Worm (Caenorhabditis elegans): ENCODE data around the gene nspe-8.

DNA sequence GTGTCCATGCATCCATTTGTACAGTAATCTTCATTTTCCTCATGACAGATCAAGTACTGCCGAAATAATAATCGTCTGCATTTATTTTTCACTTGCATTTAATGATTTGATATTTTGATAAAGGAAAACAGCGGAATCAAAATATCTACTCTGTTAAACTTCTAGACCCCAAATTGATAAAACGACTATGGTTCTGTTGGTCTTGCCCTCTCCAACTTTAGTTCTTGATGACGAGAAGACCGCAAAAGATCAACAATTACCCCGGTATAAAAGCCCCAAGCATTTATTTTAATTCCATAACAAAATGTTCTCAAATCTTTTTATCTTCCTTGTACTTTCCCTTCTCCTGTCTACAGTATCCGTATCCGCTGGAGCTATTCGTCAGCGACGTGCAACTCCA lies 13.1 kb downstream of the nspe-8 start, which contains the start of gene Y38E10A.9:
- TF ChIP-seq ztf-25 (GFP tag; IDR thresholded peaks at IDR 0.05) (no peak), unc-130 (GFP tag; optimal IDR thresholded peaks at IDR 0.05) (no peak), nhr-120 (GFP tag; IDR thresholded peaks at IDR 0.05) (no peak), Y53F4B.3 (GFP tag; IDR thresholded peaks at IDR 0.05) (no peak), ztf-18 (tag; optimal IDR thresholded peaks at IDR 0.05) (no peak), akir-1 (GFP tag; optimal IDR thresholded peaks at IDR 0.05) (no peak), snpc-4 (GFP tag; optimal IDR thresholded peaks at IDR 0.05) (no peak), snpc-4 (tag; optimal IDR thresholded peaks at IDR 0.05) (no peak), D2030.7 (GFP tag; IDR thresholded peaks at IDR 0.05) (no peak), Y53G8AR.9 (GFP tag; conservative IDR thresholded peaks at IDR 0.05) (no peak), sdz-38 (tag; optimal IDR thresholded peaks at IDR 0.05) (no peak), xnd-1 (tag; optimal IDR thresholded peaks at IDR 0.05) (no peak), B0035.1 (tag; optimal IDR thresholded peaks at IDR 0.05) (no peak)

All from whole organism, young adult.